Worm (Caenorhabditis elegans) whole organism, L3 larva: Measurements from ENCODE around the gene F15D4.4.

Source experiments
- R02D3.7 ChIP-seq: fragments of 150-350 bp; optimal IDR thresholded peaks from 2 replicates; lab custom pipeline; 2014; ENCODE audit warnings: missing biosample characterization, missing genetic modification characterization
- ZK546.5 ChIP-seq: sonication (generic microtip); optimal IDR thresholded peaks from 2 replicates; lab custom pipeline; 2017; ENCODE audit warnings: missing biosample characterization, missing genetic modification characterization
- aly-2 ChIP-seq: fragments of 150-350 bp; optimal IDR thresholded peaks from 2 replicates; lab custom pipeline; 2014; ENCODE audit warnings: missing biosample characterization, missing genetic modification characterization
- ama-1 ChIP-seq: fragments of 150-350 bp; optimal IDR thresholded peaks from 2 replicates; lab custom pipeline; 2018
- ceh-16 ChIP-seq: sonication (generic microtip); optimal IDR thresholded peaks from 2 replicates; lab custom pipeline; 2017; ENCODE audit warnings: missing biosample characterization, missing genetic modification characterization
- ceh-28 ChIP-seq: fragments of 150-350 bp; optimal IDR thresholded peaks from 2 replicates; lab custom pipeline; 2014; ENCODE audit warnings: missing biosample characterization, missing genetic modification reagents, missing genetic modification characterization
- ceh-9 ChIP-seq: sonication (generic microtip); optimal IDR thresholded peaks from 2 replicates; lab custom pipeline; 2018; ENCODE audit warnings: missing biosample characterization, missing genetic modification characterization
- egl-5 ChIP-seq: fragments of 150-350 bp; optimal IDR thresholded peaks from 2 replicates; lab custom pipeline; 2017; ENCODE audit warnings: missing biosample characterization, missing genetic modification reagents, missing genetic modification characterization, inconsistent platforms
- elt-1 ChIP-seq: fragments of 150-350 bp; optimal IDR thresholded peaks from 2 replicates; lab custom pipeline; 2014; ENCODE audit warnings: missing biosample characterization, missing genetic modification characterization
- elt-2 ChIP-seq: sonication (generic microtip); optimal IDR thresholded peaks from 2 replicates; lab custom pipeline; 2016; ENCODE audit warnings: missing genetic modification reagents, mild to moderate bottlenecking, missing genetic modification characterization, missing compliant biosample characterization
- elt-3 ChIP-seq, 3 experiments: fragments of 150-350 bp in 1 of 3; sonication (generic microtip) in 2 of 3; optimal IDR thresholded peaks; 2 replicates in 2 of 3; 4 replicates in 1 of 3; lab custom pipeline; 2014 to 2017; ENCODE audit warnings: missing biosample characterization in 3 of 3, missing genetic modification characterization in 3 of 3
- eor-1 ChIP-seq, 2 experiments: fragments of 150-350 bp; optimal IDR thresholded peaks; 2 replicates each; lab custom pipeline; 2014 to 2018; ENCODE audit warnings: missing biosample characterization in 2 of 2, missing genetic modification characterization in 2 of 2
- fkh-10 ChIP-seq: sonication (generic microtip); optimal IDR thresholded peaks from 2 replicates; lab custom pipeline; 2017; ENCODE audit warnings: missing biosample characterization, missing genetic modification reagents, missing genetic modification characterization
- fos-1 ChIP-seq: fragments of 150-350 bp; optimal IDR thresholded peaks from 2 replicates; lab custom pipeline; 2014; ENCODE audit warnings: missing biosample characterization, missing genetic modification characterization
- lin-15B ChIP-seq: fragments of 150-350 bp; optimal IDR thresholded peaks from 2 replicates; lab custom pipeline; 2014; ENCODE audit warnings: missing biosample characterization, missing genetic modification characterization
- lin-39 ChIP-seq: fragments of 150-350 bp; optimal IDR thresholded peaks from 2 replicates; lab custom pipeline; 2018; ENCODE audit warnings: missing biosample characterization, missing genetic modification reagents, missing genetic modification characterization
- lsy-12 ChIP-seq: sonication (generic microtip); optimal IDR thresholded peaks from 2 replicates; lab custom pipeline; 2016; ENCODE audit warnings: mild to moderate bottlenecking, missing genetic modification characterization, missing compliant biosample characterization
- mdl-1 ChIP-seq: fragments of 150-350 bp; optimal IDR thresholded peaks from 2 replicates; lab custom pipeline; 2014; ENCODE audit warnings: missing biosample characterization, missing genetic modification characterization
- mml-1 ChIP-seq: fragments of 150-350 bp; sonication (generic microtip); optimal IDR thresholded peaks from 3 replicates; lab custom pipeline; 2014; ENCODE audit warnings: missing biosample characterization, missing genetic modification characterization
- nfya-1 ChIP-seq: sonication (generic microtip); optimal IDR thresholded peaks from 2 replicates; lab custom pipeline; 2017; ENCODE audit warnings: missing genetic modification characterization, mild to moderate bottlenecking, missing compliant biosample characterization, antibody characterized with exemption, moderate library complexity; ENCODE audit not compliant: insufficient read depth
- nhr-11 ChIP-seq: fragments of 150-350 bp; optimal IDR thresholded peaks from 2 replicates; lab custom pipeline; 2014; ENCODE audit warnings: missing biosample characterization, missing genetic modification characterization
- nhr-12 ChIP-seq: fragments of 150-350 bp; optimal IDR thresholded peaks from 2 replicates; lab custom pipeline; 2014; ENCODE audit warnings: missing biosample characterization, missing genetic modification characterization
- nhr-23 ChIP-seq: fragments of 150-350 bp; optimal IDR thresholded peaks from 2 replicates; lab custom pipeline; 2014; ENCODE audit warnings: missing biosample characterization, missing genetic modification reagents, missing genetic modification characterization
- nhr-25 ChIP-seq: sonication (generic microtip); optimal IDR thresholded peaks from 2 replicates; lab custom pipeline; 2017; ENCODE audit warnings: missing biosample characterization, missing genetic modification characterization
- nhr-28 ChIP-seq: fragments of 150-350 bp; optimal IDR thresholded peaks from 2 replicates; lab custom pipeline; 2014; ENCODE audit warnings: missing biosample characterization, missing genetic modification characterization
- nhr-67 ChIP-seq: fragments of 150-350 bp; optimal IDR thresholded peaks from 2 replicates; lab custom pipeline; 2014; ENCODE audit warnings: missing biosample characterization, missing genetic modification characterization
- nhr-77 ChIP-seq: fragments of 150-350 bp; optimal IDR thresholded peaks from 2 replicates; lab custom pipeline; 2014; ENCODE audit warnings: missing biosample characterization, missing genetic modification characterization
- pha-4 ChIP-seq: fragments of 150-350 bp; optimal IDR thresholded peaks from 2 replicates; lab custom pipeline; 2014; ENCODE audit warnings: missing biosample characterization, missing genetic modification reagents, missing genetic modification characterization
- pqm-1 ChIP-seq: fragments of 150-350 bp; optimal IDR thresholded peaks from 2 replicates; lab custom pipeline; 2017; ENCODE audit warnings: missing biosample characterization, missing genetic modification characterization, inconsistent platforms
- sea-2 ChIP-seq: fragments of 150-350 bp; sonication (generic microtip); optimal IDR thresholded peaks from 4 replicates; lab custom pipeline; 2014; ENCODE audit warnings: missing biosample characterization, missing genetic modification reagents, missing genetic modification characterization
- skn-1 ChIP-seq: fragments of 150-350 bp; optimal IDR thresholded peaks from 2 replicates; lab custom pipeline; 2014; ENCODE audit warnings: missing biosample characterization, missing genetic modification characterization
- snpc-4 ChIP-seq: fragments of 150-350 bp; optimal IDR thresholded peaks from 2 replicates; lab custom pipeline; 2014; ENCODE audit warnings: missing biosample characterization, missing genetic modification characterization
- tbx-2 ChIP-seq: sonication (generic microtip); optimal IDR thresholded peaks from 2 replicates; lab custom pipeline; 2016; ENCODE audit warnings: mild to moderate bottlenecking, missing genetic modification characterization, missing compliant biosample characterization
- unc-39 ChIP-seq: sonication (generic microtip); optimal IDR thresholded peaks from 4 replicates; lab custom pipeline; 2017; ENCODE audit warnings: missing biosample characterization, missing genetic modification characterization
- zag-1 ChIP-seq: fragments of 150-350 bp; optimal IDR thresholded peaks from 2 replicates; lab custom pipeline; 2014; ENCODE audit warnings: missing biosample characterization, missing genetic modification characterization
- ztf-11 ChIP-seq: fragments of 150-350 bp; optimal IDR thresholded peaks from 2 replicates; lab custom pipeline; 2014; ENCODE audit warnings: missing biosample characterization, missing genetic modification characterization

The F15D4.4 gene

ce11 chrII:13282566-13282965, 39.6 kb upstream of the F15D4.4 start:
- no peak for TF ChIP-seq R02D3.7 (tag; lab: Kevin White, UChicago)

ce11 chrII:13279216-13280123, 36.5 kb upstream of the F15D4.4 start:
- TF ChIP-seq lsy-12 (tag; lab: Kevin White, UChicago) (peak; percentile 2), fkh-10 (GFP tag; lab: Kevin White, UChicago) (no peak)

DNA sequence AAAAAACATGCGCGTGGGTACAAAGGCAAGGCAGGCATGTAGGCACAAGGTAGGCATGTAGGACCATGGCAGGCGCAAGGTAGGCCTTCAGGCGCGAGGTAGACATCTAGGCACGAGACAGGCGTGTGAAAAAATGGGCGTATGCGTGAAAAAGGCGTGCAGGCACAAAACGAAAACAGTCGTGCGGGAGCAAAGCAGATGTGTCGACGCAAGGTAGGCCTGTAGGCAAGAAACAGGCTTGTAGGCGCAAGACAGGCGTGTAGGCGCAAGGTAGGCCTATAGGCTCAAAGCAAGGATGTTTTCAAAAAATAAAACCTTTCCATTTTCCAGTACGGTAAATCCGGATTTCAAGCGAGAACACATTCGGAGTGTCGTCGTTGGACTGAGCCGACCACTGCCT, 35.8 kb upstream of the F15D4.4 start:
- TF ChIP-seq mml-1 (tag; lab: Kevin White, UChicago): no peak
- TF ChIP-seq ZK546.5 (tag; lab: Kevin White, UChicago): no peak
- no peak for TF ChIP-seq ama-1 (lab: Kevin White, UChicago)
- no peak for TF ChIP-seq pha-4 (tag; lab: Kevin White, UChicago)
- TF ChIP-seq sea-2 (GFP tag; lab: Kevin White, UChicago): no peak
- no peak for TF ChIP-seq egl-5
- TF ChIP-seq ztf-11 (tag; lab: Kevin White, UChicago): no peak
- no peak for TF ChIP-seq nfya-1 (tag; lab: Kevin White, UChicago)

ce11 chrII:13278214-13278613, 35.3 kb upstream of the F15D4.4 start:
- no peak for TF ChIP-seq ceh-9 (tag; lab: Kevin White, UChicago)
- no peak for TF ChIP-seq nhr-77 (tag; lab: Kevin White, UChicago)
- TF ChIP-seq lsy-12 (tag; lab: Kevin White, UChicago): no peak
- TF ChIP-seq pqm-1 (tag; lab: Kevin White, UChicago): no peak
- TF ChIP-seq ZK546.5 (tag; lab: Kevin White, UChicago): no peak
- TF ChIP-seq mdl-1 (tag; lab: Kevin White, UChicago): no peak
- TF ChIP-seq aly-2 (tag; lab: Kevin White, UChicago): no peak
- TF ChIP-seq skn-1: no peak
- TF ChIP-seq nhr-11 (tag; lab: Kevin White, UChicago): no peak
- no peak for TF ChIP-seq lin-15B (tag; lab: Kevin White, UChicago)
- no peak for TF ChIP-seq ceh-16 (tag; lab: Kevin White, UChicago)
- TF ChIP-seq lin-39 (tag; lab: Kevin White, UChicago): no peak
- TF ChIP-seq nhr-12 (tag; lab: Kevin White, UChicago): no peak
- no peak for TF ChIP-seq tbx-2 (tag; lab: Kevin White, UChicago)

ce11 chrII:13270776-13271175, 27.9 kb upstream of the F15D4.4 start, which contains the start of gene Y48C3A.5:
Gene Y48C3A.5 (plus strand): TSS chrII:13271076.
- TF ChIP-seq elt-3 (tag; optimal IDR thresholded peaks at IDR 0.05; lab: Kevin White, UChicago): no peak
- TF ChIP-seq fos-1 (tag; lab: Kevin White, UChicago): no peak
- TF ChIP-seq unc-39 (tag; lab: Kevin White, UChicago): no peak
- TF ChIP-seq egl-5: no peak

DNA sequence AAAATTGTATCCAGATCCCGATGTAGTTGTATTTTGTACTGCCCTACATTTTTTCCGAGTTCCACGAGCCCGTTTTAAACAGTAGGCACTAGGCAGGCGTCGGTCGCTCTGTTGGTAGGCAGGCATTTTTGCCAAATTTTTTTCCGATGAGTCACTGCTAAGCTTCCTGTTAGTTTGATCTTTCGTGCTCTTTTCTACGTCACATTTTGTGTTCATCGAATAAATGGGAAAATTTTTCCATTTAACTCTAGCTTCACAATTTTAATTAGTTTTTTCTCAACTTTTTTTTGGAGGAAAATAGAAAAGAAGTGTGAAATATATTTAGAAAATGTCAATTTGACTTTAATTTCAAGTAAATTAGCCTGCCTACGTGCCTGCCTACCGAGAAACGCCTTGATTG, 24.4 kb upstream of the F15D4.4 start:
- TF ChIP-seq elt-1 (no peak), snpc-4 (tag; lab: Kevin White, UChicago) (no peak), R02D3.7 (tag; lab: Kevin White, UChicago) (no peak), nhr-23 (tag; lab: Kevin White, UChicago) (no peak), eor-1 (tag; optimal IDR thresholded peaks at IDR 0.05; lab: Kevin White, UChicago) (no peak)
- TF ChIP-seq, all 47 proteins: peak for 0

- TF ChIP-seq elt-2 (no peak), nhr-67 (no peak), nfya-1 (tag; lab: Kevin White, UChicago) (no peak), nhr-12 (tag; lab: Kevin White, UChicago) (no peak), eor-1 (tag; optimal IDR thresholded peaks at IDR 0.05; lab: Kevin White, UChicago) (no peak), mml-1 (tag; lab: Kevin White, UChicago) (no peak), nhr-25 (tag; lab: Kevin White, UChicago) (no peak), ZK546.5 (tag; lab: Kevin White, UChicago) (no peak), lin-39 (tag; lab: Kevin White, UChicago) (no peak), ceh-9 (tag; lab: Kevin White, UChicago) (no peak), elt-1 (no peak), ceh-28 (no peak), skn-1 (no peak), nhr-11 (tag; lab: Kevin White, UChicago) (no peak), fos-1 (tag; lab: Kevin White, UChicago) (no peak), aly-2 (tag; lab: Kevin White, UChicago) (no peak), zag-1 (tag; lab: Kevin White, UChicago) (no peak), lin-15B (tag; lab: Kevin White, UChicago) (no peak), nhr-28 (tag; lab: Kevin White, UChicago) (no peak), ceh-16 (tag; lab: Kevin White, UChicago) (no peak)
- TF ChIP-seq, all 47 proteins: peak for 0
These were observed 17.6 kb upstream of the F15D4.4 start for ce11 chrII:13260540-13260939.
